Fruit fly (Drosophila melanogaster): ENCODE measurements around the gene Ptp69D.

- TF ChIP-seq EcR (GFP tag; optimal IDR thresholded peaks at IDR 0.05) (no peak), psq (optimal IDR thresholded peaks at IDR 0.05) (no peak), pan (optimal IDR thresholded peaks at IDR 0.05) (no peak), Dll (optimal IDR thresholded peaks at IDR 0.05) (no peak), usp (GFP tag; optimal IDR thresholded peaks at IDR 0.05) (no peak)
Measured at dm6 chr3L:12697531-12697930, 37.2 kb upstream of the Ptp69D start.

Measured in whole organism.